Fruit fly (Drosophila melanogaster): Measurements from ENCODE around the gene CG6462.

Gene CG6462

DNA sequence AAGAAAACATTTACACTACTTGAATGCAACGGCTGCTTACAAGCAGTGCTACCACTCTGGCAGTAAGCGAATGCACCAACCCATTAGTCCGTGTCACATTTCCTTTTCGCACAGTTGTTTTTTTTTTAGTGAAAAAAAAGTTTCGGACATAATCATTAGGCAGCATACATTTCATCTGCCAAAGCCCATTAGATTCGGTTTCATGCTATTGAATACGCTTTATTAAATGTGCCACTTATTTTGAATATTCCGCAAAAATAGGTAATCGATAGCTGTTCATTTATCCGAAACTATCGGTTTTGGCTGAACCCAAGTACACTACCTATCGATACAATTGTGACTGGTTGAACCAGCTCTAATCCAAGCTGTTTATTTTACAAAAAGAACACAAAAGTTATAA is 17.9 kb downstream of the CG6462 start, which contains the start of gene tant (continued):
- TF ChIP-seq NK7.1 (GFP tag; optimal IDR thresholded peaks at IDR 0.05) = no peak
- TF ChIP-seq her (GFP tag; optimal IDR thresholded peaks at IDR 0.05) = no peak
- peak; percentile 2 for TF ChIP-seq Antp (GFP tag; optimal IDR thresholded peaks at IDR 0.05)
- TF ChIP-seq CG34422 (GFP tag; IDR thresholded peaks at IDR 0.05) = no peak
- TF ChIP-seq Trl (optimal IDR thresholded peaks at IDR 0.05) = no peak
- no peak for TF ChIP-seq Trl (GFP tag; optimal IDR thresholded peaks at IDR 0.05)
- no peak for TF ChIP-seq onecut (GFP tag; IDR thresholded peaks at IDR 0.05)
- TF ChIP-seq grau (tag; optimal IDR thresholded peaks at IDR 0.05) = no peak
- no peak for TF ChIP-seq D19A (tag; optimal IDR thresholded peaks at IDR 0.05)
- no peak for TF ChIP-seq bigmax (GFP tag; optimal IDR thresholded peaks at IDR 0.05)
- TF ChIP-seq CG14710 (tag; optimal IDR thresholded peaks at IDR 0.05) = peak; percentile 99
- peak; percentile 89 for TF ChIP-seq Doc3 (GFP tag; IDR thresholded peaks at IDR 0.05; ENCODE audit: partially characterized antibody)
- no peak for TF ChIP-seq danr (GFP tag; IDR thresholded peaks at IDR 0.05)
- TF ChIP-seq CG11696 (GFP tag; IDR thresholded peaks at IDR 0.05) = no peak
- no peak for TF ChIP-seq CG14667 (GFP tag; IDR thresholded peaks at IDR 0.05)
- TF ChIP-seq CG6689 (GFP tag; IDR thresholded peaks at IDR 0.05) = no peak
- no peak for TF ChIP-seq Drgx (GFP tag; IDR thresholded peaks at IDR 0.05)
- no peak for TF ChIP-seq NC2β (GFP tag; optimal IDR thresholded peaks at IDR 0.05)
- TF ChIP-seq Abd-B (GFP tag; optimal IDR thresholded peaks at IDR 0.05) = peak; percentile 43
- TF ChIP-seq croc (GFP tag; conservative IDR thresholded peaks at IDR 0.05) = no peak
- TF ChIP-seq ap (GFP tag; IDR thresholded peaks at IDR 0.05) = no peak
- TF ChIP-seq CG4404 (GFP tag; IDR thresholded peaks at IDR 0.05) = no peak
- TF ChIP-seq CG13894 (tag; optimal IDR thresholded peaks at IDR 0.05) = no peak
- no peak for TF ChIP-seq CG9215 (GFP tag; IDR thresholded peaks at IDR 0.05)
- no peak for TF ChIP-seq CG15011 (GFP tag; optimal IDR thresholded peaks at IDR 0.05)
- peak; percentile 79 for TF ChIP-seq hbn (GFP tag; IDR thresholded peaks at IDR 0.05; ENCODE audit: partially characterized antibody)
- TF ChIP-seq Mad (GFP tag; optimal IDR thresholded peaks at IDR 0.05) = peak; percentile 2
- TF ChIP-seq psq (GFP tag; optimal IDR thresholded peaks at IDR 0.05) = no peak
- peak; percentile 88 for TF ChIP-seq Sin3A (optimal IDR thresholded peaks at IDR 0.05)
- TF ChIP-seq gt (GFP tag; IDR thresholded peaks at IDR 0.05) = no peak
- TF ChIP-seq CG31365 (tag; optimal IDR thresholded peaks at IDR 0.05) = peak; percentile 95
- no peak for TF ChIP-seq so (GFP tag; IDR thresholded peaks at IDR 0.05)
- no peak for TF ChIP-seq Hand (GFP tag; optimal IDR thresholded peaks at IDR 0.05)
- no peak for TF ChIP-seq CG13775 (GFP tag; optimal IDR thresholded peaks at IDR 0.05)
- no peak for TF ChIP-seq dimm (GFP tag; IDR thresholded peaks at IDR 0.05)
- no peak for TF ChIP-seq CG7357 (GFP tag; IDR thresholded peaks at IDR 0.05)
- TF ChIP-seq nmo (GFP tag; optimal IDR thresholded peaks at IDR 0.05) = peak; percentile 77
- no peak for TF ChIP-seq Spps (tag; optimal IDR thresholded peaks at IDR 0.05)
- TF ChIP-seq TFAM (GFP tag; optimal IDR thresholded peaks at IDR 0.05) = no peak
- no peak for TF ChIP-seq abd-A (tag; optimal IDR thresholded peaks at IDR 0.05)
- no peak for TF ChIP-seq CG3281 (GFP tag; optimal IDR thresholded peaks at IDR 0.05)
- TF ChIP-seq CG2889 (GFP tag; IDR thresholded peaks at IDR 0.05) = no peak
- TF ChIP-seq caup (GFP tag; optimal IDR thresholded peaks at IDR 0.05; ENCODE audit: severe bottlenecking) = no peak
- no peak for TF ChIP-seq Sox102F (GFP tag; optimal IDR thresholded peaks at IDR 0.05)
- no peak for TF ChIP-seq Deaf1 (tag; optimal IDR thresholded peaks at IDR 0.05)
- peak; percentile 15 for TF ChIP-seq CG30020 (tag; optimal IDR thresholded peaks at IDR 0.05)
- TF ChIP-seq CG15696 (tag; optimal IDR thresholded peaks at IDR 0.05) = no peak
- TF ChIP-seq Poxn (GFP tag; IDR thresholded peaks at IDR 0.05) = no peak
- no peak for TF ChIP-seq fd102C (GFP tag; optimal IDR thresholded peaks at IDR 0.05)
- TF ChIP-seq Elba2 (GFP tag; optimal IDR thresholded peaks at IDR 0.05) = no peak
- no peak for TF ChIP-seq tap (tag; optimal IDR thresholded peaks at IDR 0.05)
- TF ChIP-seq CG4328 (GFP tag; optimal IDR thresholded peaks at IDR 0.05) = no peak
- TF ChIP-seq tgo (GFP tag; IDR thresholded peaks at IDR 0.05) = no peak
